Fruit fly (Drosophila melanogaster): ENCODE results near the gene CG42747.

Gene CG42747

dm6 chr3L:6352232-6352631 is 48.2 kb upstream of the CG42747 start, which contains the start of gene CG13300 (continued):
- no peak for TF ChIP-seq sd (tag; optimal IDR thresholded peaks at IDR 0.05)
- no peak for TF ChIP-seq CG10366 (GFP tag; IDR thresholded peaks at IDR 0.05)
- TF ChIP-seq jing (GFP tag; optimal IDR thresholded peaks at IDR 0.05): no peak
- no peak for TF ChIP-seq Dbx (GFP tag; IDR thresholded peaks at IDR 0.05)
- no peak for TF ChIP-seq CG8359 (GFP tag; optimal IDR thresholded peaks at IDR 0.05; ENCODE audit: borderline replicate concordance)
- TF ChIP-seq schlank (tag; optimal IDR thresholded peaks at IDR 0.05): no peak
- no peak for TF ChIP-seq CG1832 (GFP tag; optimal IDR thresholded peaks at IDR 0.05)
- TF ChIP-seq gt (GFP tag; IDR thresholded peaks at IDR 0.05): no peak
- no peak; the same call in 1 of the 2 replicates for TF ChIP-seq sob (GFP tag; IDR thresholded peaks at IDR 0.05)
- no peak for TF ChIP-seq fd3F (GFP tag; optimal IDR thresholded peaks at IDR 0.05)
- no peak for TF ChIP-seq tup (GFP tag; optimal IDR thresholded peaks at IDR 0.05)
- no peak for TF ChIP-seq ind (GFP tag; optimal IDR thresholded peaks at IDR 0.05)
- no peak for TF ChIP-seq usp (GFP tag; optimal IDR thresholded peaks at IDR 0.05)
- TF ChIP-seq CG2129 (GFP tag; IDR thresholded peaks at IDR 0.05; ENCODE audit: partially characterized antibody): no peak
- TF ChIP-seq ro (GFP tag; IDR thresholded peaks at IDR 0.05): no peak
- no peak for TF ChIP-seq CG7372 (GFP tag; IDR thresholded peaks at IDR 0.05)
- TF ChIP-seq BtbVII (GFP tag; optimal IDR thresholded peaks at IDR 0.05): peak; percentile 31
- no peak for TF ChIP-seq jigr1 (GFP tag; IDR thresholded peaks at IDR 0.05)
- TF ChIP-seq zfh1 (GFP tag; IDR thresholded peaks at IDR 0.05): 0 out of 3 replicates have a peak, but pooled peaks have one; percentile 28
- TF ChIP-seq sqz (GFP tag; optimal IDR thresholded peaks at IDR 0.05): peak; percentile 21
- TF ChIP-seq zen (tag; optimal IDR thresholded peaks at IDR 0.05): no peak
- TF ChIP-seq CG1647 (GFP tag; optimal IDR thresholded peaks at IDR 0.05): no peak
- TF ChIP-seq gcm2 (GFP tag; optimal IDR thresholded peaks at IDR 0.05): no peak
- no peak for TF ChIP-seq ftz-f1 (GFP tag; optimal IDR thresholded peaks at IDR 0.05)
- TF ChIP-seq CG13123 (GFP tag; optimal IDR thresholded peaks at IDR 0.05): no peak
- no peak for TF ChIP-seq CG10959 (GFP tag; IDR thresholded peaks at IDR 0.05)
- no peak for TF ChIP-seq esg (GFP tag; conservative IDR thresholded peaks at IDR 0.05)
- no peak for TF ChIP-seq CG16813 (GFP tag; IDR thresholded peaks at IDR 0.05; ENCODE audit: partially characterized antibody)
- no peak for TF ChIP-seq btn (GFP tag; optimal IDR thresholded peaks at IDR 0.05)
- TF ChIP-seq rib (GFP tag; IDR thresholded peaks at IDR 0.05): no peak
- no peak for TF ChIP-seq kay (GFP tag; optimal IDR thresholded peaks at IDR 0.05)
- peak; percentile 34 for TF ChIP-seq CG2202 (tag; optimal IDR thresholded peaks at IDR 0.05)
- peak; percentile 6 for TF ChIP-seq CG15514 (GFP tag; optimal IDR thresholded peaks at IDR 0.05)
- TF ChIP-seq Scr (GFP tag; IDR thresholded peaks at IDR 0.05; ENCODE audit: partially characterized antibody): peak; percentile 42; the same call in 1 of the 2 replicates
- TF ChIP-seq Mad (GFP tag; optimal IDR thresholded peaks at IDR 0.05): no peak
- TF ChIP-seq CG14014 (GFP tag; IDR thresholded peaks at IDR 0.05): no peak
- no peak for TF ChIP-seq yki (optimal IDR thresholded peaks at IDR 0.05)
- TF ChIP-seq ham (GFP tag; IDR thresholded peaks at IDR 0.05): no peak
- no peak for TF ChIP-seq Max (GFP tag; optimal IDR thresholded peaks at IDR 0.05)
- TF ChIP-seq CG10147 (GFP tag; optimal IDR thresholded peaks at IDR 0.05): no peak
- no peak for TF ChIP-seq CG9437 (GFP tag; optimal IDR thresholded peaks at IDR 0.05)
- TF ChIP-seq CG3838 (GFP tag; optimal IDR thresholded peaks at IDR 0.05): no peak
- no peak for TF ChIP-seq CG11456 (GFP tag; IDR thresholded peaks at IDR 0.05)
- peak; percentile 51; the same call in 1 of the 2 replicates for TF ChIP-seq stc (GFP tag; IDR thresholded peaks at IDR 0.05)
- TF ChIP-seq Aef1 (GFP tag; IDR thresholded peaks at IDR 0.05): no peak
- no peak for TF ChIP-seq Oaz (GFP tag; IDR thresholded peaks at IDR 0.05)
- TF ChIP-seq Awh (GFP tag; IDR thresholded peaks at IDR 0.05): peak; percentile 27; the same call in 1 of the 2 replicates
- peak; percentile 21 for TF ChIP-seq odd (GFP tag; optimal IDR thresholded peaks at IDR 0.05)
- peak; percentile 36 for TF ChIP-seq stwl (tag; optimal IDR thresholded peaks at IDR 0.05)
- TF ChIP-seq CHES-1-like (GFP tag; optimal IDR thresholded peaks at IDR 0.05): no peak
- no peak for TF ChIP-seq Pdp1 (GFP tag; optimal IDR thresholded peaks at IDR 0.05)
- no peak for TF ChIP-seq CG3281 (GFP tag; optimal IDR thresholded peaks at IDR 0.05)
- no peak for TF ChIP-seq tx (GFP tag; optimal IDR thresholded peaks at IDR 0.05)
